Fruit fly (Drosophila melanogaster): Measurements from ENCODE around the gene CG7102.

CG7102 gene

DNA sequence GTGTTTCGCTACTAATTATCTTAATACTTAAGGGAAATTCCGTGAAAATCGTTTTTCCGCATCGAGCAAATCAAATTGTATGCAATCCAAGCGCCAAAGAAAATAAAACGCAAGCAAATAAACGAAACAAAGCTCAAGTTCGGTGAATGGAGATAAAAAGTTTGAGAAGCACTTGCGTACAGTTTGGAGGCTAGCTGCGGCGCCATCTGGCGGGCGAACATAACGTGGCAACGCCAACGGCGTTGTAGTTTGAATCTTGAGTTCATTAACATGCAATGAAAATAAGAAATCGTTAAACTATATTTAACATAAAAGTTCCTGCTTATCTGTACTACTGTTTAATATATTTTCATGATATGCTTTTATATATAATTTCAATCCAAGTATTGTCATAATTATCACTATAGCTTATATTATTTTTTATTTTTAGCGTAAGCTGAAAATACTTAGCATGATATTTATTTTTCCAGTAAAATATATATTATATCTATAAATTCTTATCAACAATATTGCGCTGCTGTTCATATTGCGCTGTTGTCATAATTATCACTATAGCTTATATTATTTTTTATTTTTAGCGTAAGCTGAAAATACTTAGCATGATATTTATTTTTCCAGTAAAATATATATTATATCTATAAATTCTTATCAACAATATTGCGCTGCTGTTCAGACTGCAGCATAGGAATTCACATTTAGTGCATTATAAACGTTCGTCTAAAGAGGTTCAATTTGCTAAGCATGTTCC, 30.8 kb downstream of the CG7102 start, which contains the start of gene lectin-28C (continued):
- TF ChIP-seq NFAT (GFP tag; IDR thresholded peaks at IDR 0.05) (0 out of 2 replicates have a peak, but pooled peaks have one; percentile 5), CG6654 (GFP tag; optimal IDR thresholded peaks at IDR 0.05) (peak; percentile 100), zen (tag; optimal IDR thresholded peaks at IDR 0.05) (peak; percentile 22), CG11247 (GFP tag; IDR thresholded peaks at IDR 0.05) (peak; percentile 21; the same call in 1 of the 2 replicates), slbo (GFP tag; IDR thresholded peaks at IDR 0.05) (0 out of 2 replicates have a peak, but pooled peaks have one; percentile 32), Ets65A (GFP tag) (peak; percentile 93), ssp (GFP tag; IDR thresholded peaks at IDR 0.05) (0 out of 2 replicates have a peak, but pooled peaks have one; percentile 7), CG3847 (GFP tag; IDR thresholded peaks at IDR 0.05) (peak; percentile 56)

DNA sequence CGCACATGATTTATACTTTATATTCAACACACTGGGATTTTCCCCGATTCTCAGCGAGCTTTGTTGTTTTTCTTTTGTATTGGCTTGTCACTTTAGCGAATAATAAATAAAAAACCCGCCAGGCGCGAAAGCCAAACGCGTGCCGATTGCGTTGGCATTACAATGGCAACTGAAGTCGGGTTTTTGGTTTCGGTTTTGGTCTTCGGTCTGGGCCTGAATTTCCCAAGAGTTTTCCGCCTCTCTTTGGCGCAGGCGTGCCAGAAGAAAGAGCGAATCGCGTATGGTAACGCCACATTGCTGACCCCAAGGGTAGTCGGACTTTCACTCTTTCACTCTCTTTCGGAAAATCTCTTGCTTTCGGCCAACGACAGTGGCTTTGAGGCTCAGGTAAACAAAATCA, 32.2 kb downstream of the CG7102 start, which contains the start of gene CG14535:
Gene CG14535 (minus strand): TSS at position 368 of the 400 bp plus-strand sequence.
- TF ChIP-seq Jarid2 (GFP tag; optimal IDR thresholded peaks at IDR 0.05), result peak; percentile 86
- no peak for TF ChIP-seq Chrac-16 (GFP tag; optimal IDR thresholded peaks at IDR 0.05)
- no peak for TF ChIP-seq ATbp (GFP tag; optimal IDR thresholded peaks at IDR 0.05)
- peak; percentile 94 for TF ChIP-seq CG3163 (GFP tag; optimal IDR thresholded peaks at IDR 0.05)
- TF ChIP-seq otp (GFP tag; IDR thresholded peaks at IDR 0.05), result no peak
- peak; percentile 84 for TF ChIP-seq ewg (GFP tag; optimal IDR thresholded peaks at IDR 0.05)
- TF ChIP-seq CG4360 (GFP tag; IDR thresholded peaks at IDR 0.05), result no peak
- peak; percentile 31 to 69 for TF ChIP-seq Trl (optimal IDR thresholded peaks at IDR 0.05)
- no peak for TF ChIP-seq Trl (GFP tag; optimal IDR thresholded peaks at IDR 0.05)
- TF ChIP-seq CG12071 (GFP tag; optimal IDR thresholded peaks at IDR 0.05), result no peak
- TF ChIP-seq CG11247 (GFP tag; IDR thresholded peaks at IDR 0.05), result no peak
- peak; percentile 53 for TF ChIP-seq Ets65A (GFP tag)
- no peak for TF ChIP-seq CG6765 (GFP tag; optimal IDR thresholded peaks at IDR 0.05)
- peak; percentile 6 for TF ChIP-seq cg (GFP tag; optimal IDR thresholded peaks at IDR 0.05)
- peak; percentile 13 for TF ChIP-seq nerfin-1 (tag; optimal IDR thresholded peaks at IDR 0.05)
- peak; percentile 59 for TF ChIP-seq Blimp-1 (GFP tag; optimal IDR thresholded peaks at IDR 0.05)
- no peak for TF ChIP-seq nom (GFP tag; optimal IDR thresholded peaks at IDR 0.05)
- peak; percentile 17 for TF ChIP-seq Med (GFP tag)
- peak; percentile 29 for TF ChIP-seq sqz (GFP tag; optimal IDR thresholded peaks at IDR 0.05)
- peak; percentile 66 for TF ChIP-seq abd-A (tag; optimal IDR thresholded peaks at IDR 0.05)
- TF ChIP-seq Deaf1 (tag; optimal IDR thresholded peaks at IDR 0.05), result peak; percentile 95
- TF ChIP-seq CG2712 (tag; optimal IDR thresholded peaks at IDR 0.05), result no peak

DNA sequence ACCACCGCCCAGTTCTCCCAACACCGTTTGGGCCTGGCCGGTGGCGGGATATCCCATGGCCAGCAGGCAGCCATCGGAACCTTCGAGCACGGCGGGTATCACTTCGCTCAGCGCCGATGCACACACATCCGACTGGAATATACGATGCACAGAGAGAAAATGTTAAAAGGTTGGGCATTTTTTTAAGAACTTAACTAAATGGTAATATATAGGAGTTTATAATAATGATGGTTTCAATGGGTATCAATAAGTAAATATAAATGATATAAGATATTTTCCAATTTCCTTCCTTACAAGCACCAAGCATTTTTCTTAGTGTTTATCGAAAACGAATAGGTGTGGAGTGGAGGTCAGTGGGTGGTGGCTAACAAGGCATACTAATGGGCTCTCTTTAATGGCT, 35.7 kb downstream of the CG7102 start:
- TF ChIP-seq gem (tag; optimal IDR thresholded peaks at IDR 0.05) (peak; percentile 70), da (GFP tag; optimal IDR thresholded peaks at IDR 0.05) (no peak), ham (GFP tag; IDR thresholded peaks at IDR 0.05) (no peak), Eip74EF (GFP tag; optimal IDR thresholded peaks at IDR 0.05) (no peak), CG8281 (tag; optimal IDR thresholded peaks at IDR 0.05) (no peak), CG10209 (GFP tag; optimal IDR thresholded peaks at IDR 0.05) (no peak), CG4730 (GFP tag; IDR thresholded peaks at IDR 0.05) (no peak), ATbp (GFP tag; optimal IDR thresholded peaks at IDR 0.05) (peak; percentile 5), CG8388 (GFP tag; optimal IDR thresholded peaks at IDR 0.05) (peak; percentile 28), ssp (GFP tag; IDR thresholded peaks at IDR 0.05) (0 out of 2 replicates have a peak, but pooled peaks have one; percentile 10), CTCF (GFP tag; optimal IDR thresholded peaks at IDR 0.05) (no peak), bcd (GFP tag; optimal IDR thresholded peaks at IDR 0.05) (peak; percentile 15), CG11696 (GFP tag; IDR thresholded peaks at IDR 0.05) (no peak), CG10431 (GFP tag; optimal IDR thresholded peaks at IDR 0.05) (no peak), CG17568 (GFP tag; optimal IDR thresholded peaks at IDR 0.05) (no peak), disco-r (GFP tag; optimal IDR thresholded peaks at IDR 0.05) (no peak), CG9727 (GFP tag; optimal IDR thresholded peaks at IDR 0.05) (peak; percentile 48), gce (GFP tag; IDR thresholded peaks at IDR 0.05) (no peak), chif (GFP tag; optimal IDR thresholded peaks at IDR 0.05) (peak in 1 of 2 experiments; percentile 1), Taf1 (GFP tag; IDR thresholded peaks at IDR 0.05) (no peak), CG14441 (GFP tag; IDR thresholded peaks at IDR 0.05) (0 out of 2 replicates have a peak, but pooled peaks have one; percentile 40), lmd (GFP tag; IDR thresholded peaks at IDR 0.05) (peak; percentile 40)
